Worm (Caenorhabditis elegans): ENCODE data around the gene ZK287.4.

ZK287.4 gene

ce11 chrV:9680260-9680659 lies 5.2 kb downstream of the ZK287.4 start:
- no peak for TF ChIP-seq ceh-31 (tag; optimal IDR thresholded peaks at IDR 0.05)
- no peak for TF ChIP-seq unc-42 (tag; optimal IDR thresholded peaks at IDR 0.05)
- no peak for TF ChIP-seq ceh-30 (tag; optimal IDR thresholded peaks at IDR 0.05)
- TF ChIP-seq elt-4 (tag; optimal IDR thresholded peaks at IDR 0.05) = no peak

- TF ChIP-seq ceh-24 (tag; optimal IDR thresholded peaks at IDR 0.05) = no peak
- TF ChIP-seq ztf-16 (tag; optimal IDR thresholded peaks at IDR 0.05) = no peak
- TF ChIP-seq ets-4 (tag; optimal IDR thresholded peaks at IDR 0.05) = no peak
- no peak for TF ChIP-seq tbx-7 (tag; optimal IDR thresholded peaks at IDR 0.05)
- TF ChIP-seq dve-1 (tag; optimal IDR thresholded peaks at IDR 0.05) = no peak
- no peak for TF ChIP-seq F13H6.1 (tag; optimal IDR thresholded peaks at IDR 0.05)
- TF ChIP-seq rnt-1 (tag; optimal IDR thresholded peaks at IDR 0.05) = no peak
- no peak for TF ChIP-seq K02D7.2 (tag; optimal IDR thresholded peaks at IDR 0.05)
- no peak for TF ChIP-seq ama-1 (optimal IDR thresholded peaks at IDR 0.05)
- no peak for TF ChIP-seq ceh-45 (GFP tag; IDR thresholded peaks at IDR 0.05)
- no peak for TF ChIP-seq hlh-15 (tag; optimal IDR thresholded peaks at IDR 0.05)
- no peak for TF ChIP-seq pat-9 (tag; optimal IDR thresholded peaks at IDR 0.05)
- no peak for TF ChIP-seq hlh-8 (tag; optimal IDR thresholded peaks at IDR 0.05)
- TF ChIP-seq pqm-1 (tag; optimal IDR thresholded peaks at IDR 0.05) = no peak
- TF ChIP-seq ahr-1 (tag; optimal IDR thresholded peaks at IDR 0.05) = no peak
- no peak for TF ChIP-seq che-1 (tag; optimal IDR thresholded peaks at IDR 0.05)
- TF ChIP-seq unc-86 (tag; optimal IDR thresholded peaks at IDR 0.05) = no peak
These were observed 6.3 kb downstream of the ZK287.4 start, which contains the start of gene ZK287.9 for ce11 chrV:9679166-9679565. Gene ZK287.9, plus strand, starts transcription at chrV:9679357.

DNA sequence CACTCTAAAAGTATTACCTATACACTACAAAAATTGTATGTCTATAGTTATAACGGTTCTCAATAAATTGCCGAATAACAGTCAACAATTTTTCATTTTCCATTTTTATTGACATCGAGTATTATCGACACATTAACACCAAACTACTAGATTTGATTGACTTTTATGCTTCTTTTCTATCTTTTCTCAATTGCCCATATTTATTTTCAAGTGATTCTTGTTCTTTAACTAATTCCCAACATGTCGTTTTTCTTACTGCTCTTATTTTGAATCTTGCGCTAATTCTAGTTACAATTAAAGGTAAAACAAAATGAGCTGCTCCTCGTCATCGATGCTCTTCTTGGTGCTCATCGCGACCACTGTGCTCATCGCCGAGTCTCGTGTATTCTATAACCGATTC lies 7.5 kb downstream of the ZK287.4 start, which contains the start of gene cthd-1:
Gene cthd-1 (plus strand): TSS at position 301 of the 400 bp plus-strand sequence.
- TF ChIP-seq hlh-6 (tag; optimal IDR thresholded peaks at IDR 0.05) (no peak), ahr-1 (tag; optimal IDR thresholded peaks at IDR 0.05) (no peak)

ce11 chrV:9673199-9673843 lies 12.1 kb downstream of the ZK287.4 start, which contains the start of gene sulp-8:
Gene sulp-8, minus strand, starts transcription at chrV:9673667.
- TF ChIP-seq ceh-30 (tag; optimal IDR thresholded peaks at IDR 0.05) = no peak
- no peak for TF ChIP-seq ceh-9 (tag; optimal IDR thresholded peaks at IDR 0.05)
- TF ChIP-seq ahr-1 (tag; optimal IDR thresholded peaks at IDR 0.05) = no peak
- no peak for TF ChIP-seq tbx-7 (tag; optimal IDR thresholded peaks at IDR 0.05)
- TF ChIP-seq ceh-14 (tag; optimal IDR thresholded peaks at IDR 0.05) = no peak
- no peak for TF ChIP-seq nhr-232 (tag; optimal IDR thresholded peaks at IDR 0.05)

- TF ChIP-seq tbx-7 (tag; optimal IDR thresholded peaks at IDR 0.05) (no peak), fkh-10 (GFP tag; optimal IDR thresholded peaks at IDR 0.05) (no peak), lim-6 (tag; optimal IDR thresholded peaks at IDR 0.05) (no peak), unc-3 (GFP tag; conservative IDR thresholded peaks at IDR 0.05) (no peak), unc-3 (tag; optimal IDR thresholded peaks at IDR 0.05) (no peak), unc-55 (GFP tag; optimal IDR thresholded peaks at IDR 0.05) (no peak)
These were observed 13.0 kb downstream of the ZK287.4 start for ce11 chrV:9672495-9672894.

DNA sequence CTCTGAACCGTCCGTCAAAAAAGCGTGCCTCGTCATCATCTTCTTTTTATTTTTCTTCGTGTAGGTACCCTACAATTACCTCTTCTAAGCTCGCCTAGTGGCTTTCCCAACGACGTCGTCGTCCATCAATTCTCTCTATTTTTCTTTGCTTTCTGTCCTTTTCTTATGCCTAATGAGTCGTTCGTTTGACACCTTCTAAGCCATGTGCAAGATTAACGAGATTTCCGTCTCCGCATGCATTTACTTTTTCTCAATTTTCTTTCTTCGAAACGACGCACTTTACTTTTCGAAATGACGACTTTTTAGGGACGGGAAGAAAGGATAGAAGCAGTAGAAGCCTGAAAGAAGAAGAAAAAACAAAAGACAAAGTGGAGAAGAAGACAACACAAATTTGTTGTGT lies 19.1 kb downstream of the ZK287.4 start, which contains the start of gene ZK287.1:
Gene ZK287.1 (plus strand): TSS at position 301 of the 400 bp plus-strand sequence.
- no peak for TF ChIP-seq unc-3 (GFP tag; conservative IDR thresholded peaks at IDR 0.05)
- no peak for TF ChIP-seq unc-3 (tag; optimal IDR thresholded peaks at IDR 0.05)
- TF ChIP-seq C38D4.7 (GFP tag; optimal IDR thresholded peaks at IDR 0.05) = no peak
- no peak for TF ChIP-seq eyg-1 (tag; optimal IDR thresholded peaks at IDR 0.05)
- TF ChIP-seq pax-1 (tag; optimal IDR thresholded peaks at IDR 0.05) = no peak
- TF ChIP-seq lin-11 (tag; optimal IDR thresholded peaks at IDR 0.05) = no peak
- TF ChIP-seq ceh-2 (tag; optimal IDR thresholded peaks at IDR 0.05) = no peak
- no peak for TF ChIP-seq nhr-11 (tag; optimal IDR thresholded peaks at IDR 0.05)
- TF ChIP-seq ama-1 (optimal IDR thresholded peaks at IDR 0.05) = no peak
- TF ChIP-seq dmd-4 (tag; optimal IDR thresholded peaks at IDR 0.05; ENCODE audit: borderline replicate concordance) = no peak
- TF ChIP-seq ref-2 (tag; optimal IDR thresholded peaks at IDR 0.05) = no peak
- TF ChIP-seq fkh-10 (GFP tag; optimal IDR thresholded peaks at IDR 0.05) = peak; percentile 3
- TF ChIP-seq pag-3 (tag; optimal IDR thresholded peaks at IDR 0.05; ENCODE audit: borderline replicate concordance) = no peak
- TF ChIP-seq unc-42 (tag; optimal IDR thresholded peaks at IDR 0.05) = peak; percentile 17
- no peak for TF ChIP-seq ceh-6 (GFP tag; optimal IDR thresholded peaks at IDR 0.05)

All from whole organism, late embryonic.